ENCODE assay signal across 6 fruit fly cellular contexts in genomic region chr3L:7434715-7435653, dm6.
TF ChIP-seq lines count a peak whose summit lies in the region.

Gene Rac2, minus strand, starts transcription at chr3L:7435190.

- no peak for TF ChIP-seq CTCF in whole organism, embryonic (GFP tag; optimal IDR thresholded peaks at IDR 0.05; lab: Kevin White, UChicago)

TF ChIP-seq in whole organism, 6 proteins besides CTCF, POLR2A, EP300 and RAD21:
- no peak for TF ChIP-seq pan (optimal IDR thresholded peaks at IDR 0.05; lab: Kevin White, UChicago)
- TF ChIP-seq psq (optimal IDR thresholded peaks at IDR 0.05; lab: Kevin White, UChicago), result no peak
- peak; percentile 96 for TF ChIP-seq Dll (optimal IDR thresholded peaks at IDR 0.05; lab: Kevin White, UChicago)
- TF ChIP-seq CG8478 (optimal IDR thresholded peaks at IDR 0.05; lab: Kevin White, UChicago), result peak; percentile 66

TF ChIP-seq in whole organism, adult, 20 proteins besides CTCF, POLR2A, EP300 and RAD21 (continues in another document):
- TF ChIP-seq CG14711 (tag; optimal IDR thresholded peaks at IDR 0.05; lab: Kevin White, UChicago), result peak; percentile 19
- no peak for TF ChIP-seq CG33017 (tag; optimal IDR thresholded peaks at IDR 0.05; lab: Kevin White, UChicago)
- TF ChIP-seq CG7101 (tag; optimal IDR thresholded peaks at IDR 0.05; lab: Kevin White, UChicago), result peak; percentile 41
- peak; percentile 100 for TF ChIP-seq kay (GFP tag; lab: Kevin White, UChicago; ENCODE audit: borderline replicate concordance)
- no peak for TF ChIP-seq CG7045 (GFP tag; optimal IDR thresholded peaks at IDR 0.05; lab: Kevin White, UChicago)
- TF ChIP-seq CG11617 (GFP tag; optimal IDR thresholded peaks at IDR 0.05; lab: Kevin White, UChicago), result peak; percentile 34
- peak; percentile 29 for TF ChIP-seq pad (GFP tag; optimal IDR thresholded peaks at IDR 0.05; lab: Kevin White, UChicago)
- peak; percentile 65 for TF ChIP-seq cic (GFP tag; optimal IDR thresholded peaks at IDR 0.05; lab: Kevin White, UChicago)
- peak; percentile 75 for TF ChIP-seq tj (GFP tag; optimal IDR thresholded peaks at IDR 0.05; lab: Kevin White, UChicago)
- no peak for TF ChIP-seq Crg-1 (GFP tag; optimal IDR thresholded peaks at IDR 0.05; lab: Kevin White, UChicago)
- TF ChIP-seq CG12768 (GFP tag; optimal IDR thresholded peaks at IDR 0.05; lab: Kevin White, UChicago), result peak; percentile 4
- TF ChIP-seq bab1 (GFP tag; optimal IDR thresholded peaks at IDR 0.05; lab: Kevin White, UChicago), result peak; percentile 46
- TF ChIP-seq Mnt (GFP tag; optimal IDR thresholded peaks at IDR 0.05; lab: Kevin White, UChicago), result peak; percentile 46
- no peak for TF ChIP-seq CG5204 (GFP tag; optimal IDR thresholded peaks at IDR 0.05; lab: Kevin White, UChicago)
- peak; percentile 11 for TF ChIP-seq Clk (GFP tag; optimal IDR thresholded peaks at IDR 0.05; lab: Kevin White, UChicago)
- TF ChIP-seq ovo (GFP tag; optimal IDR thresholded peaks at IDR 0.05; lab: Kevin White, UChicago), result no peak
- no peak for TF ChIP-seq cnc (optimal IDR thresholded peaks at IDR 0.05; lab: Kevin White, UChicago)
- peak; percentile 17 for TF ChIP-seq toe (GFP tag; optimal IDR thresholded peaks at IDR 0.05; lab: Kevin White, UChicago)

TF ChIP-seq in whole organism, embryonic, 481 proteins besides CTCF, POLR2A, EP300 and RAD21 (continues in another document):
- TF ChIP-seq Aef1 (GFP tag; IDR thresholded peaks at IDR 0.05; lab: Robert Waterston, UW) (peak; percentile 74), Doc3 (GFP tag; IDR thresholded peaks at IDR 0.05; lab: Robert Waterston, UW; ENCODE audit: partially characterized antibody) (no peak), Sry-δ (GFP tag; optimal IDR thresholded peaks at IDR 0.05; lab: Kevin White, UChicago) (no peak), aop (GFP tag; IDR thresholded peaks at IDR 0.05; lab: Robert Waterston, UW) (no peak), dmrt11E (tag; optimal IDR thresholded peaks at IDR 0.05; lab: Kevin White, UChicago) (no peak), pzg (GFP tag; optimal IDR thresholded peaks at IDR 0.05; lab: Kevin White, UChicago) (no peak), CG15601 (tag; optimal IDR thresholded peaks at IDR 0.05; lab: Kevin White, UChicago) (peak; percentile 64), CG42726 (GFP tag; IDR thresholded peaks at IDR 0.05; lab: Robert Waterston, UW; ENCODE audit: partially characterized antibody) (0 out of 2 replicates have a peak, but pooled peaks have one; percentile 18), slbo (GFP tag; IDR thresholded peaks at IDR 0.05; lab: Robert Waterston, UW) (0 out of 2 replicates have a peak, but pooled peaks have one; percentile 33), luna (GFP tag; optimal IDR thresholded peaks at IDR 0.05; lab: Kevin White, UChicago) (no peak), CG4282 (GFP tag; optimal IDR thresholded peaks at IDR 0.05; lab: Kevin White, UChicago) (no peak), CG11695 (GFP tag; IDR thresholded peaks at IDR 0.05; lab: Robert Waterston, UW) (0 out of 3 replicates have a peak, but pooled peaks have one; percentile 27), CG43689 (GFP tag; IDR thresholded peaks at IDR 0.05; lab: Robert Waterston, UW) (no peak), az2 (GFP tag; optimal IDR thresholded peaks at IDR 0.05; lab: Kevin White, UChicago) (no peak), mirr (GFP tag; optimal IDR thresholded peaks at IDR 0.05; lab: Kevin White, UChicago) (peak; percentile 48), repo (GFP tag; optimal IDR thresholded peaks at IDR 0.05; lab: Kevin White, UChicago) (no peak), Rx (GFP tag; IDR thresholded peaks at IDR 0.05; lab: Robert Waterston, UW) (0 out of 2 replicates have a peak, but pooled peaks have one; percentile 16)

TF ChIP-seq in whole organism, prepupa, 60 proteins besides CTCF, POLR2A, EP300 and RAD21 (continues in another document):
- no peak for TF ChIP-seq Sox15 (GFP tag; optimal IDR thresholded peaks at IDR 0.05; lab: Kevin White, UChicago)
- TF ChIP-seq OdsH (GFP tag; optimal IDR thresholded peaks at IDR 0.05; lab: Kevin White, UChicago), result peak; percentile 19
- TF ChIP-seq fkh (GFP tag; optimal IDR thresholded peaks at IDR 0.05; lab: Kevin White, UChicago), result peak; percentile 58
- TF ChIP-seq Eip93F (GFP tag; optimal IDR thresholded peaks at IDR 0.05; lab: Kevin White, UChicago), result no peak
- TF ChIP-seq CG10631 (GFP tag; optimal IDR thresholded peaks at IDR 0.05; lab: Kevin White, UChicago), result peak; percentile 47
- TF ChIP-seq fd59A (GFP tag; optimal IDR thresholded peaks at IDR 0.05; lab: Kevin White, UChicago), result no peak
- no peak for TF ChIP-seq CG6792 (GFP tag; optimal IDR thresholded peaks at IDR 0.05; lab: Kevin White, UChicago)
- peak; percentile 22 for TF ChIP-seq acj6 (GFP tag; optimal IDR thresholded peaks at IDR 0.05; lab: Kevin White, UChicago)
- peak; percentile 41 for TF ChIP-seq CG7368 (GFP tag; optimal IDR thresholded peaks at IDR 0.05; lab: Kevin White, UChicago)
- peak; percentile 52 for TF ChIP-seq CG1621 (tag; optimal IDR thresholded peaks at IDR 0.05; lab: Kevin White, UChicago)
- TF ChIP-seq net (GFP tag; optimal IDR thresholded peaks at IDR 0.05; lab: Kevin White, UChicago), result peak; percentile 69
- peak; percentile 21 for TF ChIP-seq dac (GFP tag; optimal IDR thresholded peaks at IDR 0.05; lab: Kevin White, UChicago)
- peak; percentile 40 for TF ChIP-seq fd85E (GFP tag; optimal IDR thresholded peaks at IDR 0.05; lab: Kevin White, UChicago)
- TF ChIP-seq CG11762 (GFP tag; optimal IDR thresholded peaks at IDR 0.05; lab: Kevin White, UChicago; ENCODE audit: insufficient read depth), result peak; percentile 22
- peak; percentile 40 for TF ChIP-seq CG31627 (GFP tag; optimal IDR thresholded peaks at IDR 0.05; lab: Kevin White, UChicago)
- no peak; the same call in 1 of the 2 replicates for TF ChIP-seq Gug (GFP tag; IDR thresholded peaks at IDR 0.05; lab: Robert Waterston, UW)
- peak; percentile 58 for TF ChIP-seq achi (GFP tag; optimal IDR thresholded peaks at IDR 0.05; lab: Kevin White, UChicago)
- TF ChIP-seq CG32006 (GFP tag; optimal IDR thresholded peaks at IDR 0.05; lab: Kevin White, UChicago), result peak; percentile 76

TF ChIP-seq in whole organism, pupa, 21 proteins besides CTCF, POLR2A, EP300 and RAD21 (continues in another document):
- peak; percentile 67 for TF ChIP-seq Ets98B (GFP tag; IDR thresholded peaks at IDR 0.05; lab: Robert Waterston, UW)
- TF ChIP-seq CG8301 (tag; optimal IDR thresholded peaks at IDR 0.05; lab: Kevin White, UChicago), result peak; percentile 58
- peak; percentile 26 for TF ChIP-seq CG34367 (tag; optimal IDR thresholded peaks at IDR 0.05; lab: Kevin White, UChicago)
- TF ChIP-seq EcR (GFP tag; optimal IDR thresholded peaks at IDR 0.05; lab: Kevin White, UChicago), result peak; percentile 68
- no peak for TF ChIP-seq D1 (tag; optimal IDR thresholded peaks at IDR 0.05; lab: Kevin White, UChicago)
- peak; percentile 68 for TF ChIP-seq CG32121 (GFP tag; IDR thresholded peaks at IDR 0.05; lab: Robert Waterston, UW)
- TF ChIP-seq Pif1B (GFP tag; optimal IDR thresholded peaks at IDR 0.05; lab: Kevin White, UChicago), result peak; percentile 65
- TF ChIP-seq CG4496 (GFP tag; IDR thresholded peaks at IDR 0.05; lab: Robert Waterston, UW), result peak; percentile 72
- TF ChIP-seq CG8159 (tag; optimal IDR thresholded peaks at IDR 0.05; lab: Kevin White, UChicago), result peak; percentile 48
- TF ChIP-seq CG14655 (GFP tag; optimal IDR thresholded peaks at IDR 0.05; lab: Kevin White, UChicago), result peak; percentile 63
- TF ChIP-seq Snoo (tag; optimal IDR thresholded peaks at IDR 0.05; lab: Kevin White, UChicago), result peak; percentile 21
- TF ChIP-seq CG13204 (GFP tag; optimal IDR thresholded peaks at IDR 0.05; lab: Kevin White, UChicago), result peak; percentile 64
- peak; percentile 57 for TF ChIP-seq CG12605 (GFP tag; IDR thresholded peaks at IDR 0.05; lab: Robert Waterston, UW)
- peak; percentile 20 for TF ChIP-seq CG15710 (tag; optimal IDR thresholded peaks at IDR 0.05; lab: Kevin White, UChicago)
- TF ChIP-seq CG9948 (tag; optimal IDR thresholded peaks at IDR 0.05; lab: Kevin White, UChicago), result peak; percentile 45
- TF ChIP-seq fd96Ca (GFP tag; IDR thresholded peaks at IDR 0.05; lab: Robert Waterston, UW), result peak; percentile 74; the same call in 2 of the 3 replicates
- TF ChIP-seq rn (GFP tag; IDR thresholded peaks at IDR 0.05; lab: Robert Waterston, UW), result no peak
- TF ChIP-seq gl (tag; optimal IDR thresholded peaks at IDR 0.05; lab: Kevin White, UChicago), result peak; percentile 52
- peak; percentile 10 for TF ChIP-seq CG17806 (tag; optimal IDR thresholded peaks at IDR 0.05; lab: Kevin White, UChicago)
- peak; percentile 53 for TF ChIP-seq Pif1A (GFP tag; optimal IDR thresholded peaks at IDR 0.05; lab: Kevin White, UChicago)

TF ChIP-seq in whole organism, wandering third instar larva, 38 proteins besides CTCF, POLR2A, EP300 and RAD21 (continues in another document):
- TF ChIP-seq sage (GFP tag; optimal IDR thresholded peaks at IDR 0.05; lab: Kevin White, UChicago), result no peak
- no peak for TF ChIP-seq dsf (GFP tag; optimal IDR thresholded peaks at IDR 0.05; lab: Kevin White, UChicago; ENCODE audit: borderline replicate concordance)
- peak; percentile 22 for TF ChIP-seq Sp1 (GFP tag; optimal IDR thresholded peaks at IDR 0.05; lab: Kevin White, UChicago)
- TF ChIP-seq OdsH (GFP tag; optimal IDR thresholded peaks at IDR 0.05; lab: Kevin White, UChicago), result peak; percentile 37
- TF ChIP-seq fru (GFP tag; optimal IDR thresholded peaks at IDR 0.05; lab: Kevin White, UChicago), result peak; percentile 61
- TF ChIP-seq rgr (GFP tag; optimal IDR thresholded peaks at IDR 0.05; lab: Kevin White, UChicago), result peak; percentile 51
- no peak for TF ChIP-seq lola (GFP tag; optimal IDR thresholded peaks at IDR 0.05; lab: Kevin White, UChicago)
- TF ChIP-seq h (GFP tag; optimal IDR thresholded peaks at IDR 0.05; lab: Kevin White, UChicago), result peak; percentile 65
- no peak for TF ChIP-seq CrebA (GFP tag; optimal IDR thresholded peaks at IDR 0.05; lab: Kevin White, UChicago; ENCODE audit: borderline replicate concordance)
- no peak for TF ChIP-seq usp (GFP tag; optimal IDR thresholded peaks at IDR 0.05; lab: Kevin White, UChicago)
- TF ChIP-seq Hr78 (GFP tag; optimal IDR thresholded peaks at IDR 0.05; lab: Kevin White, UChicago), result no peak
- TF ChIP-seq ey (GFP tag; optimal IDR thresholded peaks at IDR 0.05; lab: Kevin White, UChicago), result peak; percentile 50
- TF ChIP-seq dmrt93B (GFP tag; optimal IDR thresholded peaks at IDR 0.05; lab: Kevin White, UChicago), result peak; percentile 21
- TF ChIP-seq br (GFP tag; optimal IDR thresholded peaks at IDR 0.05; lab: Kevin White, UChicago), result peak; percentile 37
- peak; percentile 28 for TF ChIP-seq Hnf4 (GFP tag; optimal IDR thresholded peaks at IDR 0.05; lab: Kevin White, UChicago)
- TF ChIP-seq foxo (GFP tag; optimal IDR thresholded peaks at IDR 0.05; lab: Kevin White, UChicago), result peak in 1 of 2 experiments; percentile 34
- TF ChIP-seq Jra (GFP tag; optimal IDR thresholded peaks at IDR 0.05; lab: Kevin White, UChicago), result peak; percentile 99
- no peak for TF ChIP-seq Dfd (GFP tag; optimal IDR thresholded peaks at IDR 0.05; lab: Kevin White, UChicago)
- peak; percentile 58 for TF ChIP-seq tai (GFP tag; optimal IDR thresholded peaks at IDR 0.05; lab: Kevin White, UChicago)
- TF ChIP-seq Vsx2 (GFP tag; optimal IDR thresholded peaks at IDR 0.05; lab: Kevin White, UChicago; ENCODE audit: partially characterized antibody), result peak; percentile 41
- TF ChIP-seq GATAd (GFP tag; optimal IDR thresholded peaks at IDR 0.05; lab: Kevin White, UChicago), result no peak
- TF ChIP-seq psq (GFP tag; optimal IDR thresholded peaks at IDR 0.05; lab: Kevin White, UChicago), result peak; percentile 30
